Fruit fly (Drosophila melanogaster): ENCODE results near the gene mtm.

The mtm gene

DNA sequence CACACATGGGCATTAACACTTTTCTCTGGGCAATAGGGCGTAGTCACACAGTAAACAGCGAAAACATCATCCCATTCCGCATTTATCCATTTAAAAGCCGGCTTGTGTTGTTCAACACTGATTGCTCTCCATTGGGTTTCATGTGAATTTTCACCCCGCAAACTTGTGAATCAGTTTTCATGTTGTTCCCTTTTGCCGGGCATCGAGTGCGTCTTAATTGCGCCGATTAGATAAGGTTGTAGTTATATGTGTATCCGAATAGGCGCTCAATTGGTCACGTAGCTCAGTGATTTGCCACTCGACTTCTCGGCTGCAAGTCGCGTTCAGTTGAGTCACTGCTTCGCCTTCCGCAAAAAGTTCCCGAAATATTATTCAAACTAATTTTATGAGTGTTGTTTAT, 49.9 kb downstream of the mtm start:
- no peak for TF ChIP-seq psq (optimal IDR thresholded peaks at IDR 0.05)
- TF ChIP-seq CG8478 (optimal IDR thresholded peaks at IDR 0.05), result no peak

- TF ChIP-seq CG8478 (optimal IDR thresholded peaks at IDR 0.05), result no peak
- TF ChIP-seq psq (optimal IDR thresholded peaks at IDR 0.05), result no peak
- TF ChIP-seq usp (GFP tag; optimal IDR thresholded peaks at IDR 0.05), result no peak
- no peak for TF ChIP-seq Dll (optimal IDR thresholded peaks at IDR 0.05)
- no peak for TF ChIP-seq pan (optimal IDR thresholded peaks at IDR 0.05)
- no peak for TF ChIP-seq EcR (GFP tag; optimal IDR thresholded peaks at IDR 0.05)
Measured at dm6 chr2L:5986094-5986493, 50.7 kb downstream of the mtm start, which contains the start of gene ifc. ifc (plus strand) TSS chr2L:5986348.
